Fruit fly (Drosophila melanogaster) whole organism, embryonic: Measurements from ENCODE around the gene CG11951.

Source experiments
- Blimp-1 ChIP-seq: fragments of 200-800 bp; sonication (Bioruptor generic); optimal IDR thresholded peaks from 3 replicates; lab custom pipeline; 2018; ENCODE audit warnings: missing biosample characterization, missing genetic modification characterization, mild to moderate bottlenecking, moderate library complexity, missing genetic modification reagents
- CG10274 ChIP-seq: fragments of 200-800 bp; sonication (Bioruptor generic); optimal IDR thresholded peaks from 3 replicates; lab custom pipeline; 2017; ENCODE audit warnings: missing biosample characterization, mild to moderate bottlenecking, missing genetic modification characterization
- CG10959 ChIP-seq: fragments of 200-800 bp; sonication (Bioruptor generic); IDR thresholded peaks from 2 replicates; pipeline ENCODE4 v1.3.6; 2022; ENCODE audit warnings: missing biosample characterization, missing genetic modification characterization
- CG12659 ChIP-seq: fragments of 200-800 bp; sonication (Bioruptor generic); optimal IDR thresholded peaks from 3 replicates; lab custom pipeline; 2017; ENCODE audit warnings: mild to moderate bottlenecking, missing biosample characterization, missing genetic modification reagents, missing genetic modification characterization
- CG13296 ChIP-seq: fragments of 200-800 bp; sonication (Bioruptor generic); optimal IDR thresholded peaks from 3 replicates; lab custom pipeline; 2018; ENCODE audit warnings: missing biosample characterization, mild to moderate bottlenecking, missing genetic modification characterization
- CG13894 ChIP-seq: fragments of 200-800 bp; sonication (Bioruptor generic); optimal IDR thresholded peaks from 3 replicates; lab custom pipeline; 2018; ENCODE audit warnings: missing biosample characterization, mild to moderate bottlenecking, missing genetic modification characterization, moderate library complexity
- CG1647 ChIP-seq: fragments of 200-800 bp; sonication (Bioruptor generic); optimal IDR thresholded peaks from 3 replicates; lab custom pipeline; 2016; ENCODE audit warnings: missing biosample characterization, missing genetic modification characterization
- CG16815 ChIP-seq: fragments of 200-800 bp; sonication (Bioruptor generic); optimal IDR thresholded peaks from 3 replicates; lab custom pipeline; 2017; ENCODE audit warnings: missing biosample characterization, mild to moderate bottlenecking, missing genetic modification characterization
- CG1832 ChIP-seq: fragments of 200-800 bp; sonication (Bioruptor generic); optimal IDR thresholded peaks from 2 replicates; lab custom pipeline; 2017; ENCODE audit warnings: missing biosample characterization, mild to moderate bottlenecking, missing genetic modification characterization, inconsistent platforms
- CG4328 ChIP-seq: fragments of 200-800 bp; sonication (Bioruptor generic); optimal IDR thresholded peaks from 3 replicates; lab custom pipeline; 2017; ENCODE audit warnings: missing biosample characterization, missing genetic modification reagents, missing genetic modification characterization
- CG6683 ChIP-seq: fragments of 200-800 bp; sonication (Bioruptor generic); optimal IDR thresholded peaks from 2 replicates; lab custom pipeline; 2017; ENCODE audit warnings: missing biosample characterization, mild to moderate bottlenecking, missing genetic modification characterization, missing genetic modification reagents
- CG8478 ChIP-seq: fragments of >200 bp; optimal IDR thresholded peaks from 2 replicates; lab custom pipeline; 2018
- CG9797 ChIP-seq: fragments of 200-800 bp; sonication (Bioruptor generic); optimal IDR thresholded peaks from 3 replicates; lab custom pipeline; 2018; ENCODE audit warnings: missing biosample characterization, mild to moderate bottlenecking, missing genetic modification characterization
- CkIIα-i1 ChIP-seq: fragments of 200-800 bp; sonication (Bioruptor generic); IDR thresholded peaks from 2 replicates; pipeline ENCODE4 v1.3.6; 2022; ENCODE audit warnings: missing biosample characterization, missing genetic modification characterization
- CoRest ChIP-seq: fragments of 200-800 bp; sonication (Bioruptor generic); optimal IDR thresholded peaks from 3 replicates; lab custom pipeline; 2018; ENCODE audit warnings: missing biosample characterization, mild to moderate bottlenecking, missing genetic modification characterization, moderate library complexity
- Deaf1 ChIP-seq: fragments of 200-800 bp; optimal IDR thresholded peaks from 3 replicates; lab custom pipeline; 2019; ENCODE audit warnings: missing biosample characterization, mild to moderate bottlenecking, missing genetic modification characterization, moderate library complexity
- E2f2 ChIP-seq: fragments of 200-800 bp; sonication (Bioruptor generic); IDR thresholded peaks from 2 replicates; pipeline ENCODE4 v1.3.6; 2022; ENCODE audit warnings: missing biosample characterization, missing genetic modification characterization
- Fer2 ChIP-seq: fragments of 200-800 bp; sonication (Bioruptor generic); optimal IDR thresholded peaks from 2 replicates; lab custom pipeline; 2018; ENCODE audit warnings: missing biosample characterization, mild to moderate bottlenecking, missing genetic modification characterization, moderate library complexity
- HLH3B ChIP-seq: fragments of 200-800 bp; sonication (Bioruptor generic); IDR thresholded peaks from 2 replicates; pipeline ENCODE4 v1.3.6; 2022; ENCODE audit warnings: missing biosample characterization, missing genetic modification characterization
- MTF-1 ChIP-seq: fragments of 200-800 bp; sonication (Bioruptor generic); optimal IDR thresholded peaks from 2 replicates; lab custom pipeline; 2018; ENCODE audit warnings: missing biosample characterization, mild to moderate bottlenecking, missing genetic modification characterization, borderline replicate concordance
- Meics ChIP-seq: fragments of 200-800 bp; sonication (Bioruptor generic); optimal IDR thresholded peaks from 2 replicates; lab custom pipeline; 2017; ENCODE audit warnings: missing biosample characterization, mild to moderate bottlenecking, missing genetic modification characterization
- NC2β ChIP-seq: fragments of 200-800 bp; sonication (Bioruptor generic); optimal IDR thresholded peaks from 2 replicates; lab custom pipeline; 2016; ENCODE audit warnings: missing biosample characterization, missing genetic modification characterization
- NfI ChIP-seq: fragments of 200-800 bp; sonication (Bioruptor generic); optimal IDR thresholded peaks from 3 replicates; lab custom pipeline; 2018; ENCODE audit warnings: missing biosample characterization, mild to moderate bottlenecking, missing genetic modification characterization, moderate library complexity
- PHDP ChIP-seq: fragments of 200-800 bp; sonication (Bioruptor generic); optimal IDR thresholded peaks from 3 replicates; lab custom pipeline; 2018; ENCODE audit warnings: missing biosample characterization, mild to moderate bottlenecking, missing genetic modification characterization, moderate library complexity
- Poxn ChIP-seq: fragments of 200-800 bp; sonication (Bioruptor generic); IDR thresholded peaks from 2 replicates; pipeline ENCODE4 v1.3.6; 2022; ENCODE audit warnings: missing biosample characterization, missing genetic modification characterization
- Ravus ChIP-seq: fragments of 200-800 bp; sonication (Bioruptor generic); IDR thresholded peaks from 2 replicates; pipeline ENCODE4 v1.3.6; 2022; ENCODE audit warnings: missing biosample characterization, missing genetic modification characterization
- Trl ChIP-seq, 3 experiments: fragments of >200 bp in 2 of 3; fragments of 200-800 bp in 1 of 3; sonication (Bioruptor generic) in 1 of 3; optimal IDR thresholded peaks; 2 replicates in 1 of 3; 3 replicates in 2 of 3; lab custom pipeline; 2016 to 2017; ENCODE audit warnings: missing biosample characterization in 1 of 3, missing genetic modification characterization in 1 of 3
- Vsx1 ChIP-seq: fragments of 200-800 bp; sonication (Bioruptor generic); optimal IDR thresholded peaks from 2 replicates; lab custom pipeline; 2017; ENCODE audit warnings: missing biosample characterization, mild to moderate bottlenecking, missing genetic modification characterization, missing genetic modification reagents
- Xbp1 ChIP-seq: fragments of 200-800 bp; sonication (Bioruptor generic); optimal IDR thresholded peaks from 3 replicates; lab custom pipeline; 2016; ENCODE audit warnings: missing biosample characterization, mild to moderate bottlenecking, missing genetic modification characterization
- abd-A ChIP-seq: fragments of 200-800 bp; sonication (Bioruptor generic); optimal IDR thresholded peaks from 3 replicates; lab custom pipeline; 2019; ENCODE audit warnings: missing biosample characterization, mild to moderate bottlenecking, missing genetic modification characterization, moderate library complexity
- ac ChIP-seq: fragments of 200-800 bp; sonication (Bioruptor generic); optimal IDR thresholded peaks from 3 replicates; lab custom pipeline; 2017; ENCODE audit warnings: missing biosample characterization, mild to moderate bottlenecking, missing genetic modification characterization
- cg ChIP-seq: fragments of 200-800 bp; sonication (Bioruptor generic); optimal IDR thresholded peaks from 3 replicates; lab custom pipeline; 2019; ENCODE audit warnings: missing biosample characterization, mild to moderate bottlenecking, missing genetic modification characterization, moderate library complexity
- ci ChIP-seq: fragments of 200-800 bp; sonication (Bioruptor generic); IDR thresholded peaks from 3 replicates; pipeline ENCODE4 v1.3.6; 2022; ENCODE audit warnings: missing biosample characterization, missing genetic modification characterization
- crol ChIP-seq: fragments of 200-800 bp; sonication (Bioruptor generic); IDR thresholded peaks from 2 replicates; pipeline ENCODE4 v1.3.6; 2022; ENCODE audit warnings: missing biosample characterization, missing genetic modification characterization
- emc ChIP-seq: fragments of 200-800 bp; sonication (Bioruptor generic); optimal IDR thresholded peaks from 2 replicates; lab custom pipeline; 2016; ENCODE audit warnings: missing biosample characterization, missing genetic modification characterization
- eyg ChIP-seq: fragments of 200-800 bp; sonication (Bioruptor generic); optimal IDR thresholded peaks from 3 replicates; lab custom pipeline; 2016; ENCODE audit warnings: missing biosample characterization, missing genetic modification characterization
- fru ChIP-seq: fragments of >200 bp; optimal IDR thresholded peaks from 2 replicates; lab custom pipeline; 2017
- grn ChIP-seq: fragments of 200-800 bp; sonication (Bioruptor generic); optimal IDR thresholded peaks from 3 replicates; lab custom pipeline; 2017; ENCODE audit warnings: missing biosample characterization, missing genetic modification characterization
- gsb-n ChIP-seq: fragments of 200-800 bp; sonication (Bioruptor generic); optimal IDR thresholded peaks from 3 replicates; lab custom pipeline; 2018; ENCODE audit warnings: missing biosample characterization, mild to moderate bottlenecking, missing genetic modification characterization
- nerfin-1 ChIP-seq: fragments of 200-800 bp; sonication (Bioruptor generic); optimal IDR thresholded peaks from 3 replicates; lab custom pipeline; 2019; ENCODE audit warnings: missing biosample characterization, mild to moderate bottlenecking, missing genetic modification characterization, moderate library complexity
- peb ChIP-seq: fragments of 200-800 bp; sonication (Bioruptor generic); IDR thresholded peaks from 2 replicates; pipeline ENCODE4 v1.3.6; 2022; ENCODE audit warnings: missing biosample characterization, missing genetic modification characterization
- ranshi ChIP-seq: fragments of 200-800 bp; sonication (Bioruptor generic); IDR thresholded peaks from 2 replicates; pipeline ENCODE4 v1.3.6; 2022; ENCODE audit warnings: missing biosample characterization, missing genetic modification characterization
- schlank ChIP-seq: fragments of 200-800 bp; sonication (Bioruptor generic); optimal IDR thresholded peaks from 2 replicates; lab custom pipeline; 2018; ENCODE audit warnings: missing biosample characterization, mild to moderate bottlenecking, missing genetic modification characterization
- sd ChIP-seq: fragments of 200-800 bp; sonication (Bioruptor generic); optimal IDR thresholded peaks from 3 replicates; lab custom pipeline; 2018; ENCODE audit warnings: missing biosample characterization, mild to moderate bottlenecking, missing genetic modification characterization, moderate library complexity
- stwl ChIP-seq: fragments of 200-800 bp; sonication (Bioruptor generic); optimal IDR thresholded peaks from 3 replicates; lab custom pipeline; 2018; ENCODE audit warnings: missing biosample characterization, mild to moderate bottlenecking, missing genetic modification characterization, moderate library complexity
- tio ChIP-seq: fragments of 200-800 bp; sonication (Bioruptor generic); optimal IDR thresholded peaks from 2 replicates; lab custom pipeline; 2017; ENCODE audit warnings: missing biosample characterization, missing genetic modification characterization, inconsistent platforms
- tup ChIP-seq: fragments of 200-800 bp; sonication (Bioruptor generic); optimal IDR thresholded peaks from 2 replicates; lab custom pipeline; 2016; ENCODE audit warnings: missing biosample characterization, mild to moderate bottlenecking, missing genetic modification characterization, moderate library complexity
- twi ChIP-seq: fragments of 200-800 bp; optimal IDR thresholded peaks from 2 replicates; lab custom pipeline; 2019; ENCODE audit warnings: missing biosample characterization, mild to moderate bottlenecking, missing genetic modification characterization, moderate library complexity
- z ChIP-seq: fragments of 200-800 bp; sonication (Bioruptor generic); IDR thresholded peaks from 3 replicates; pipeline ENCODE4 v1.3.6; 2022; ENCODE audit warnings: missing biosample characterization, missing genetic modification characterization
- zen ChIP-seq: fragments of 200-800 bp; sonication (Bioruptor generic); optimal IDR thresholded peaks from 3 replicates; lab custom pipeline; 2018; ENCODE audit warnings: missing biosample characterization, mild to moderate bottlenecking, missing genetic modification characterization, moderate library complexity

CG11951 gene

DNA sequence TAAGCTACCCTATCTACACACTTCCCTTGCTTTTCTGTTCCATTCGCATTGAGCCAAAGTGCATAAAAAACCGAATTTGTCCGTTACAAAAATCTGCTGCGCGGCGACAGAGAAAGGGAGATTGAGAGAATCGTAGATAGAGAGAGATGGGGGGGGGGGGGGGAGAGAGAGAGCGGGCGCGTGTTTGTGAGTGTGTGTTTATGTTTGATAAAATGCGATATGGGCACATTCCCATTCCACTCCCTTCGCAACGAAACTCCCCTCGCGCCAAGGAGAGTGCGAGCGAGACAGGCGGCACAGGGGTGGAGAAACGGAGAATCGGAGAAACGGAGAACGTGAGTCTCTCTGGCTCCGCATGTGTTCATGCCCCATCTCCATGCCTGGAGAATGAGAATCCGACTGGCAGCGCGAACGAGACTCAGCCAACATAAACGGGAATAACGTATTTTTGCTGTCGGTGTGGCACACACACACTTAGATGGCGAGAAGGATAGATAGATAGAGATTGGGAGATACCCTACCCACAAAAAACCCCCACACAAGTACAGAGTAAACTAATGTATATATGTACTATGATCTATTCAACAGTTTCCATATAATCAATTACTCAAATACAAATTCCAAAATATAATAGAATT, 48.9 kb upstream of the CG11951 start (continued):
- no peak for TF ChIP-seq CG1647 (GFP tag; lab: Kevin White, UChicago)
- no peak for TF ChIP-seq Xbp1 (GFP tag; lab: Kevin White, UChicago)
- no peak for TF ChIP-seq HLH3B
- no peak for TF ChIP-seq CG10274 (GFP tag; lab: Kevin White, UChicago)
- peak; percentile 67; the same call in 2 of the 3 replicates for TF ChIP-seq z (GFP tag; lab: Robert Waterston, UW)
- peak; percentile 90 for TF ChIP-seq Ravus
- peak; percentile 74 for TF ChIP-seq cg (GFP tag; lab: Kevin White, UChicago)
- peak; percentile 99 for TF ChIP-seq crol
- no peak for TF ChIP-seq ranshi (GFP tag; lab: Robert Waterston, UW)
- TF ChIP-seq CG4328: no peak
- TF ChIP-seq sd: peak; percentile 38
- TF ChIP-seq ci (GFP tag; lab: Robert Waterston, UW): 0 out of 3 replicates have a peak, but pooled peaks have one; percentile 35
- no peak for TF ChIP-seq eyg (GFP tag; lab: Kevin White, UChicago)
- TF ChIP-seq Fer2 (tag; lab: Kevin White, UChicago): no peak
- no peak for TF ChIP-seq tio (GFP tag; lab: Kevin White, UChicago)
- TF ChIP-seq Trl (optimal IDR thresholded peaks at IDR 0.05; lab: Kevin White, UChicago): peak; percentile 26 to 86
- TF ChIP-seq Trl (GFP tag; optimal IDR thresholded peaks at IDR 0.05; lab: Kevin White, UChicago): no peak
- no peak for TF ChIP-seq gsb-n (tag; lab: Kevin White, UChicago)
- TF ChIP-seq CG13296: no peak
- no peak for TF ChIP-seq zen
- no peak for TF ChIP-seq fru (lab: Kevin White, UChicago)
- no peak for TF ChIP-seq NC2β (GFP tag; lab: Kevin White, UChicago)
- TF ChIP-seq schlank (tag; lab: Kevin White, UChicago): no peak
- TF ChIP-seq CG16815 (GFP tag; lab: Kevin White, UChicago): no peak
- TF ChIP-seq CG9797 (GFP tag; lab: Kevin White, UChicago): no peak
- TF ChIP-seq tup: no peak
- TF ChIP-seq stwl (tag; lab: Kevin White, UChicago): no peak
- peak; percentile 26 for TF ChIP-seq nerfin-1
- TF ChIP-seq Deaf1 (tag; lab: Kevin White, UChicago): peak; percentile 8
- no peak for TF ChIP-seq ac (GFP tag; lab: Kevin White, UChicago)
- no peak for TF ChIP-seq Poxn (GFP tag; lab: Robert Waterston, UW)
- no peak for TF ChIP-seq emc
- TF ChIP-seq Blimp-1 (GFP tag; lab: Kevin White, UChicago): peak; percentile 29
- no peak for TF ChIP-seq CG6683 (GFP tag; lab: Kevin White, UChicago)
- no peak for TF ChIP-seq E2f2 (GFP tag; lab: Robert Waterston, UW)
- no peak for TF ChIP-seq peb
- TF ChIP-seq twi (tag; lab: Kevin White, UChicago): peak; percentile 36
- no peak for TF ChIP-seq CG12659 (GFP tag; lab: Kevin White, UChicago)
- peak; percentile 82 for TF ChIP-seq CG1832 (GFP tag; lab: Kevin White, UChicago)
- TF ChIP-seq Vsx1: no peak
- TF ChIP-seq NfI (GFP tag; lab: Kevin White, UChicago): no peak
- peak; percentile 72 for TF ChIP-seq grn
- TF ChIP-seq CG8478 (lab: Kevin White, UChicago): no peak
- no peak for TF ChIP-seq CG10959 (GFP tag; lab: Robert Waterston, UW)
- no peak for TF ChIP-seq PHDP (tag; lab: Kevin White, UChicago)
- TF ChIP-seq MTF-1: no peak
- TF ChIP-seq CG13894 (tag; lab: Kevin White, UChicago): no peak
- no peak for TF ChIP-seq CkIIα-i1 (GFP tag; lab: Robert Waterston, UW)
- TF ChIP-seq CoRest (tag; lab: Kevin White, UChicago): no peak
- TF ChIP-seq Meics (GFP tag; lab: Kevin White, UChicago): no peak
- TF ChIP-seq abd-A (tag; lab: Kevin White, UChicago): peak; percentile 33
